Worm (Caenorhabditis elegans) whole organism, L4 larva: ENCODE results near the gene W01F3.2.
A peak's percentile ranks its signal among the peaks of the same experiment; 100 is the strongest.

ENCODE experiments used
- Y48G9A.11 ChIP-seq: fragments of 200-800 bp; sonication (Bioruptor generic); IDR thresholded peaks from 2 replicates; pipeline ENCODE4 v1.3.6; 2022; ENCODE audit warnings: missing genetic modification reagents, missing genetic modification characterization, missing compliant biosample characterization
- aha-1 ChIP-seq: fragments of 150-350 bp; peaks from one replicate; lab custom pipeline; 2014; ENCODE audit warnings: missing biosample characterization, missing genetic modification characterization
- ceh-28 ChIP-seq: fragments of 150-350 bp; optimal IDR thresholded peaks from 2 replicates; lab custom pipeline; 2014; ENCODE audit warnings: missing biosample characterization, missing genetic modification reagents, missing genetic modification characterization
- ceh-44 ChIP-seq: fragments of 200-800 bp; sonication (Bioruptor generic); IDR thresholded peaks from 2 replicates; pipeline ENCODE4 v1.3.6; 2022; ENCODE audit warnings: missing genetic modification reagents, missing genetic modification characterization, missing compliant biosample characterization
- dmd-9 ChIP-seq: fragments of 200-800 bp; sonication (Bioruptor generic); IDR thresholded peaks from 2 replicates; pipeline ENCODE4 v1.3.6; 2022; ENCODE audit warnings: missing genetic modification reagents, missing genetic modification characterization, missing compliant biosample characterization
- fkh-10 ChIP-seq: fragments of 150-350 bp; optimal IDR thresholded peaks from 2 replicates; lab custom pipeline; 2014; ENCODE audit warnings: missing biosample characterization, missing genetic modification reagents, missing genetic modification characterization
- hlh-11 ChIP-seq: fragments of 200-800 bp; sonication (Bioruptor generic); optimal IDR thresholded peaks from 2 replicates; lab custom pipeline; 2018; ENCODE audit warnings: mild to moderate bottlenecking, missing genetic modification characterization, missing compliant biosample characterization
- jun-1 ChIP-seq: fragments of 150-350 bp; optimal IDR thresholded peaks from 2 replicates; lab custom pipeline; 2014; ENCODE audit warnings: missing biosample characterization, missing genetic modification reagents, missing genetic modification characterization
- lim-7 ChIP-seq: fragments of 200-800 bp; sonication (Bioruptor generic); IDR thresholded peaks from 2 replicates; pipeline ENCODE4 v1.3.6; 2022; ENCODE audit warnings: missing genetic modification characterization, missing compliant biosample characterization
- lin-13 ChIP-seq: fragments of 150-350 bp; optimal IDR thresholded peaks from 2 replicates; lab custom pipeline; 2014; ENCODE audit warnings: missing biosample characterization, missing genetic modification reagents, missing genetic modification characterization
- lsy-2 ChIP-seq, 2 experiments: fragments of 150-350 bp in 1 of 2; sonication (generic microtip) in 1 of 2; optimal IDR thresholded peaks; 2 replicates each; lab custom pipeline; 2014 to 2017; ENCODE audit warnings: missing biosample characterization in 2 of 2, missing genetic modification characterization in 2 of 2
- madf-9 ChIP-seq: fragments of 200-800 bp; sonication (Bioruptor generic); conservative IDR thresholded peaks from 2 replicates; pipeline ENCODE4 v1.3.6; 2022; ENCODE audit warnings: missing genetic modification reagents, missing genetic modification characterization, missing compliant biosample characterization
- mxl-2 ChIP-seq: fragments of 200-800 bp; sonication (Bioruptor generic); conservative IDR thresholded peaks from 2 replicates; pipeline ENCODE4 v1.3.6; 2022; ENCODE audit warnings: missing genetic modification reagents, missing genetic modification characterization, missing compliant biosample characterization
- nhr-102 ChIP-seq: sonication (generic microtip); optimal IDR thresholded peaks from 2 replicates; lab custom pipeline; 2016; ENCODE audit warnings: mild to moderate bottlenecking, missing genetic modification characterization, moderate library complexity, missing compliant biosample characterization
- nhr-111 ChIP-seq: fragments of 200-800 bp; sonication (Bioruptor generic); optimal IDR thresholded peaks from 2 replicates; lab custom pipeline; 2018; ENCODE audit warnings: mild to moderate bottlenecking, missing genetic modification characterization, missing compliant biosample characterization
- nhr-48 ChIP-seq: sonication (generic microtip); optimal IDR thresholded peaks from 2 replicates; lab custom pipeline; 2016; ENCODE audit warnings: mild to moderate bottlenecking, missing genetic modification characterization, missing compliant biosample characterization
- nhr-6 ChIP-seq: fragments of 150-350 bp; optimal IDR thresholded peaks from 2 replicates; lab custom pipeline; 2014; ENCODE audit warnings: missing biosample characterization, missing genetic modification characterization
- pqm-1 ChIP-seq: sonication (generic microtip); optimal IDR thresholded peaks from 2 replicates; lab custom pipeline; 2017; ENCODE audit warnings: missing biosample characterization, missing genetic modification characterization
- rbr-2 ChIP-seq: sonication (generic microtip); optimal IDR thresholded peaks from 2 replicates; lab custom pipeline; 2016; ENCODE audit warnings: missing genotype, missing genetic modification characterization, missing compliant biosample characterization
- saeg-2 ChIP-seq: fragments of 200-800 bp; sonication (Bioruptor generic); IDR thresholded peaks from 2 replicates; pipeline ENCODE4 v1.3.6; 2022; ENCODE audit warnings: missing genetic modification reagents, missing genetic modification characterization, missing compliant biosample characterization
- set-16 ChIP-seq: fragments of 200-800 bp; sonication (Bioruptor generic); IDR thresholded peaks from 2 replicates; pipeline ENCODE4 v1.3.6; 2022; ENCODE audit warnings: missing genetic modification reagents, missing genetic modification characterization, missing compliant biosample characterization
- snpc-1.2 ChIP-seq: fragments of 200-800 bp; sonication (Bioruptor generic); IDR thresholded peaks from 2 replicates; pipeline ENCODE4 v1.3.6; 2022; ENCODE audit warnings: missing genetic modification reagents, missing genetic modification characterization, missing compliant biosample characterization
- tag-97 ChIP-seq: fragments of 200-800 bp; sonication (Bioruptor generic); IDR thresholded peaks from 2 replicates; pipeline ENCODE4 v1.3.6; 2022; ENCODE audit warnings: missing genetic modification characterization, missing compliant biosample characterization
- unc-39 ChIP-seq: sonication (generic microtip); optimal IDR thresholded peaks from 2 replicates; lab custom pipeline; 2017; ENCODE audit warnings: missing biosample characterization, missing genetic modification characterization
- unc-62 ChIP-seq, 3 experiments: fragments of 150-350 bp in 1 of 3; sonication (generic microtip); optimal IDR thresholded peaks in 2 of 3; peaks in 1 of 3; 1 replicate in 1 of 3; 2 replicates in 2 of 3; lab custom pipeline; 2014 to 2017; ENCODE audit warnings: missing biosample characterization in 3 of 3, missing genetic modification characterization in 3 of 3, missing genetic modification reagents in 3 of 3, missing genotype in 1 of 3
- zag-1 ChIP-seq: fragments of 150-350 bp; optimal IDR thresholded peaks from 2 replicates; lab custom pipeline; 2014; ENCODE audit warnings: missing biosample characterization, missing genetic modification characterization
- zfp-3 ChIP-seq: fragments of 200-800 bp; sonication (Bioruptor generic); conservative IDR thresholded peaks from 2 replicates; pipeline ENCODE4 v1.3.6; 2022; ENCODE audit warnings: missing genetic modification reagents, missing genetic modification characterization, missing compliant biosample characterization

W01F3.2 gene

DNA sequence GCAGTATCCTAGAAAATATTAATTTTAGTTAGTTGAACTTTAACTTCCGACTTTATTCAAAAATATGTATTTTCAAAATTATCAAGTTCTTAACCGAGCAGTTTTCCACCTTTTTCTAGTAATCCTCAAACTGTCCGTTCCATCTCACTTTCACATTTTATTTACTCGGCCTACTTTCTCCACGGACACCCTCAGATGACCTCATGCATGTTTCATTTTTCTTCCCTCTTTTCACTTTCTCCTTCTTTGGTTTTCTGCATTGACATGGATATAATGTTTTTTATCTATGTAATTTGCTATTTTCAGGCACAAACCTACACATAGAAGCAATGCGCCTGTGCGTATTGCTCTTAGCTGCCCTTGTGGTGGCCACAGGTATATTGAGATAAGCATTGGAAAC, 6.8 kb downstream of the W01F3.2 start, which contains the start of gene mlt-11:
TSS of gene mlt-11 (plus strand) at position 301 of the 400 bp plus-strand sequence.
- TF ChIP-seq mxl-2 (GFP tag; lab: Robert Waterston, UW) (no peak), aha-1 (tag; lab: Kevin White, UChicago) (peak; percentile 33)

DNA sequence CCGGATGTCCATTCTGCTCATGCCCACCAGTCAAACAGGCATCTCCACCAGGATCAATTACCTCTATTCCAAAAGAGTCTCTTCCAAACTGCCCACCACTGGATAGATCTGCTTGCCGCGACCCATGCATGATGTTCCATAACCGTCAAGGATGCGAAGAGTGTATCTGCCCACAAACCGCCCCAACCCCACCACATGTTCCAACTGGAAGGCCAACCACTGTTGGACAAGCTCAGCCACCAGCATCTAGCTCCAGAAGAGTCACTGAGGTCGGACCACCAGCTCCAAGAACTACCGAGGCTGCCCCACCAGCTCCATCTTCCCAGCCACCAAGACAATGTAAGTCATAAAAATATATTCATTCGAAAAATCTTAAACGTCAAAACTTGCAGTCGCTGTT, 10.5 kb downstream of the W01F3.2 start:
- TF ChIP-seq madf-9 (0 out of 2 replicates have a peak, but pooled peaks have one; percentile 9), lim-7 (GFP tag; lab: Robert Waterston, UW) (peak; percentile 36; the same call in 1 of the 2 replicates), ceh-28 (tag; lab: Kevin White, UChicago) (no peak), set-16 (GFP tag; lab: Robert Waterston, UW) (peak; percentile 29; the same call in 1 of the 2 replicates)

DNA sequence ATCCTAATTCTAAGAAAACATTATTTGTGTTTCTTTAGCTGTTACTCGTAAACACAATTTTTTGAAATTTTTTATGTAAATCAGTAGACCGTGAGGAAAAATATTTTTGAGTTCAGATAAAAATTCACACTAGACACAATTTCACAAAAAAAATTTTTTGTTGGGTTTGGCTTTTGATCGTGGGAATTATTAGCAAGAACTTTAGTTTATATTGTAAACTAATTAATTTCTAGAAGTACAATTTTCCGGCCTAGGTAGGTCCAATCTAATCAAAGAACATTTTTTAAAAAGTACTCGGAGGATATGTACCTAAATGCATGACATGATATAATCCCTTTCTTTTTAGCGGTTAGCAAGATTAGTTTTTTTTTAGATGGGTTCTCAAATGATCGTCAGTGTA, 20.1 kb downstream of the W01F3.2 start:
- TF ChIP-seq unc-62 (GFP tag; optimal IDR thresholded peaks at IDR 0.05 in 1 of 2; lab: Kevin White, UChicago) (peak in 1 of 2 experiments; percentile 92), unc-62 (tag; optimal IDR thresholded peaks at IDR 0.05; lab: Kevin White, UChicago) (no peak), saeg-2 (GFP tag; lab: Robert Waterston, UW) (no peak)

DNA sequence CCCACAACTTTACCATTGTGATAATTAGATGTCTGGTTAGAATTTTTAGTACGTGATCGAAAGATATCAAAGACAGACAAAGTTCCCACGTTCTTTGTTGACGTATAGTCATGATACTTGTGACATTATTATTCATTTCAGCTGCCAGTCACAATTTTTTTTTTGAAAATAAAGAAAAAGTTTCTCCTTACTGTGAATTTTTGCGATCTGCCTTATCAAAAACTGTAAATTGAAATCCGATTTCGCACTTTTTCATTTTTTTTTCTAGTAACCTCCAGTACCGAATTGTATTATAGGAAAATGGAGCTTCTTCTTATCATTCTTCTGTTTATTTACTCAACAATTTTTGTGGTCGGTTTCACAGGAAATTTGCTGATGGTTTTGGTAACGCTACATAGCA, 21.0 kb downstream of the W01F3.2 start, which contains the start of gene srsx-35:
TSS of gene srsx-35 (plus strand) at position 301 of the 400 bp plus-strand sequence.
- TF ChIP-seq pqm-1 (tag; lab: Kevin White, UChicago) (no peak), lsy-2 (tag; optimal IDR thresholded peaks at IDR 0.05; lab: Kevin White, UChicago) (no peak), snpc-1.2 (GFP tag; lab: Robert Waterston, UW) (no peak), aha-1 (tag; lab: Kevin White, UChicago) (peak; percentile 36), zfp-3 (no peak), nhr-6 (tag; lab: Kevin White, UChicago) (no peak), unc-62 (GFP tag; optimal IDR thresholded peaks at IDR 0.05 in 1 of 2; lab: Kevin White, UChicago) (peak in 1 of 2 experiments; percentile 10), unc-62 (tag; optimal IDR thresholded peaks at IDR 0.05; lab: Kevin White, UChicago) (no peak)

DNA sequence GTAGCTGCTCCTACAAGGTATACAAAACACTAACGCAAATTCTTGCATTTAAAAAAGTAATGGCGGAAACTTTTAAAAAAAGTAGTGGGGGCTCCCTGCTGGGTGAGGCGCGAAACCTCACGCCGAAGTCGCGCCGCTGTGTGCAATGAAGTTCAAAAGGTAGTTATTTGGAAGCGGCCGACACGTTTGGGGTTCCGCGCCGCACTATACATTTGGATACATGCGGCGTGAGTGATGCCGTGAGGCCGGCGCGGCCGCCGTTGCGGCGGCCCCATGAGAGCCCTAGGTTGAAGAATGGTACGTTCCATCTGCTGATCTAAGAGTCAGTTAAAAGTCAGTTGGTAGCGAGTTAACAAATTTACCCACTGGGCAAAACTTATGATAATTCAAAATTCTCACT, 21.7 kb downstream of the W01F3.2 start:
- no peak for TF ChIP-seq zag-1 (tag; lab: Kevin White, UChicago)
- peak; percentile 63 for TF ChIP-seq set-16 (GFP tag; lab: Robert Waterston, UW)
- 0 out of 2 replicates have a peak, but pooled peaks have one; percentile 32 for TF ChIP-seq Y48G9A.11

DNA sequence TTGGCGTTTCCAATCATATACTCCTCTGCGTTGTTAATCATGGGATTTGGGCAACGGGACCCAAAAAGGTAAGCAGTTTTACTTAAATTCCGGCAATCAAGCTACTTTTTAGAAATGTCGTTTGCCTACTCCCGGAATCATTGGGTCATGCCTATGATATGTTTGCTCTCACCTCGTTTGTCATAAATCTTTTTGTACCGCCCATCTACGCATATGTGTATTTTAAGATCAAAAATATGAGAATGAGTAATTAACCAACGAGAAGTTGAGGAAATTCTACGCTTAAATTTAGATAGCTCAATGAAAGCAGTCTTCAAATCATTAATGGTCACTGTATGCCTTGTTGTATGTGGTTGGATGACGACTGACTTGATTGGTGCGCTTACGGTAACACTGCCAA, 22.2 kb downstream of the W01F3.2 start:
- TF ChIP-seq Y48G9A.11 (no peak), unc-62 (GFP tag; optimal IDR thresholded peaks at IDR 0.05 in 1 of 2; lab: Kevin White, UChicago) (peak in 1 of 2 experiments; percentile 98), unc-62 (tag; optimal IDR thresholded peaks at IDR 0.05; lab: Kevin White, UChicago) (no peak), lin-13 (no peak), nhr-48 (tag; lab: Kevin White, UChicago) (no peak)

DNA sequence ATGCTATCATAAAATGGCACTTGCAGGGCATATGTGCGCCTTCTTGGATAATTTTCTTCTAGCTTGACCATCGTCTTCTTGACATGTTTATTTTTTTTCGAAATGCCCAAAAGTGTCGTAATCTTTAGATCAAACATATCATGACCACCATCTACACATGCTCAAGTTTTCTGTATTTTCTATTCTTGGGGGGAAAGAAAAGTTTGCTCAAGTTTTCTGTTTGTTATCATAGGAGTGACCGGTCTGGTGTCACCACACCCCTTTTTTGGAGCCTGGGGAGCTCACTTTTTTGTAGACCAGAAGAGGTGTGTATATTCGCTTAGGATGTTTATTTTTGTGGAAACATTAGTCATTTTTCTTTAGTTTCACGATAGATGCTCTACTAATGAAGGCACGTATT, 25.3 kb downstream of the W01F3.2 start, which contains the start of gene klf-2:
TSS of gene klf-2 (plus strand) at position 301 of the 400 bp plus-strand sequence.
- TF ChIP-seq nhr-102 (tag; lab: Kevin White, UChicago) (no peak), hlh-11 (tag; lab: Kevin White, UChicago) (no peak), lim-7 (GFP tag; lab: Robert Waterston, UW) (no peak), rbr-2 (tag; lab: Kevin White, UChicago) (no peak), fkh-10 (GFP tag; lab: Kevin White, UChicago) (no peak), ceh-44 (GFP tag; lab: Robert Waterston, UW) (no peak), nhr-111 (GFP tag; lab: Kevin White, UChicago) (no peak), tag-97 (GFP tag; lab: Robert Waterston, UW) (no peak), dmd-9 (GFP tag; lab: Robert Waterston, UW) (no peak), unc-39 (tag; lab: Kevin White, UChicago) (no peak), nhr-48 (tag; lab: Kevin White, UChicago) (no peak), jun-1 (tag; lab: Kevin White, UChicago) (no peak), madf-9 (no peak), zag-1 (tag; lab: Kevin White, UChicago) (no peak)
- TF ChIP-seq, all 104 proteins: peak for 0
